Fruit fly (Drosophila melanogaster): ENCODE measurements around the gene fz3.

DNA sequence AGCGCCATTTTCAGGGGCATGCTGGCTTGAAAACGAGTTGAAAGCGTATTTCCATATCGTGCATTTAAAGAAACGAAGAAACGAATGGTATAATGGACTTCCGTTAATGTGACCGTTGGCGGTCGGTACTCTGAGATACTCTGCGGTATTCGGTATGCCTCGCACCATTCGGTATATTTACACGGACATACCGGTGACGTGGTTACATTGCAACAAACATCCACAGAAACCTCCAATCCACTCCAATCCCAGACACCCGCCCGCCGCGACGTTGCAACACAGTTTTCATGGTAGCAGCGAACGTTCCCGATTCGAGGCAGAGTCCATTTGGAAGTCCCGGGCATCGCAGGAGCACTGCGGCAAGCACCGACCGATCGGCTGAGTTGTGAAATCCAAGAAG is 36.2 kb downstream of the fz3 start, which contains the start of gene Sec22:
- no peak for TF ChIP-seq Dll (optimal IDR thresholded peaks at IDR 0.05)
- no peak for TF ChIP-seq pan (optimal IDR thresholded peaks at IDR 0.05)

Measured in whole organism.